Worm (Caenorhabditis elegans) whole organism, L1 larva: Measurements from ENCODE around the gene igeg-2.

ENCODE experiments used
- ama-1 ChIP-seq: fragments of 150-350 bp; optimal IDR thresholded peaks from 2 replicates; lab custom pipeline; 2014
- blmp-1 ChIP-seq: fragments of 150-350 bp; optimal IDR thresholded peaks from 2 replicates; lab custom pipeline; 2014; ENCODE audit warnings: missing biosample characterization, missing genetic modification characterization
- egl-27 ChIP-seq, 2 experiments: fragments of 150-350 bp in 1 of 2; sonication (generic microtip); optimal IDR thresholded peaks; 3 replicates each; lab custom pipeline; 2017 to 2018; ENCODE audit warnings: missing biosample characterization in 2 of 2, missing genetic modification characterization in 2 of 2, missing genetic modification reagents in 2 of 2
- fos-1 ChIP-seq: fragments of 150-350 bp; optimal IDR thresholded peaks from 2 replicates; lab custom pipeline; 2014; ENCODE audit warnings: missing biosample characterization, missing genetic modification characterization
- mep-1 ChIP-seq: fragments of 150-350 bp; optimal IDR thresholded peaks from 2 replicates; lab custom pipeline; 2014; ENCODE audit warnings: missing biosample characterization, missing genetic modification characterization
- nhr-237 ChIP-seq: fragments of 150-350 bp; optimal IDR thresholded peaks from 2 replicates; lab custom pipeline; 2014; ENCODE audit warnings: missing biosample characterization, missing genetic modification characterization
- nhr-77 ChIP-seq: fragments of 150-350 bp; optimal IDR thresholded peaks from 2 replicates; lab custom pipeline; 2014; ENCODE audit warnings: missing biosample characterization, missing genetic modification characterization
- nhr-90 ChIP-seq: sonication (generic microtip); optimal IDR thresholded peaks from 2 replicates; lab custom pipeline; 2016; ENCODE audit warnings: mild to moderate bottlenecking, missing genetic modification characterization, missing compliant biosample characterization; ENCODE audit not compliant: poor library complexity
- pqm-1 ChIP-seq: sonication (generic microtip); optimal IDR thresholded peaks from 3 replicates; lab custom pipeline; 2017; ENCODE audit warnings: missing biosample characterization, missing genetic modification characterization
- swsn-7 ChIP-seq: sonication (generic microtip); optimal IDR thresholded peaks from 2 replicates; lab custom pipeline; 2016; ENCODE audit warnings: missing genetic modification characterization, missing compliant biosample characterization
- unc-62 ChIP-seq: fragments of 150-350 bp; optimal IDR thresholded peaks from 2 replicates; lab custom pipeline; 2014; ENCODE audit warnings: missing biosample characterization, missing genetic modification reagents, missing genetic modification characterization
- unc-86 ChIP-seq: sonication (generic microtip); optimal IDR thresholded peaks from 2 replicates; lab custom pipeline; 2016; ENCODE audit warnings: missing genetic modification characterization, missing compliant biosample characterization

- TF ChIP-seq unc-62 (GFP tag; lab: Kevin White, UChicago): no peak
- no peak for TF ChIP-seq egl-27 (tag; optimal IDR thresholded peaks at IDR 0.05; lab: Kevin White, UChicago)
- no peak for TF ChIP-seq pqm-1 (tag; lab: Kevin White, UChicago)
- no peak for TF ChIP-seq fos-1 (tag; lab: Kevin White, UChicago)
- TF ChIP-seq swsn-7: no peak
- no peak for TF ChIP-seq nhr-77 (tag; lab: Kevin White, UChicago)
- no peak for TF ChIP-seq nhr-237
- no peak for TF ChIP-seq nhr-90
- TF ChIP-seq ama-1 (lab: Kevin White, UChicago): no peak
- peak; percentile 11 for TF ChIP-seq blmp-1 (tag; lab: Kevin White, UChicago)
- no peak for TF ChIP-seq mep-1 (tag; lab: Kevin White, UChicago)
- no peak for TF ChIP-seq unc-86 (tag; lab: Kevin White, UChicago)
Measured at ce11 chrX:11452316-11452715, 5.9 kb upstream of the igeg-2 start.
